Fruit fly (Drosophila melanogaster): ENCODE results near the gene CG12730.

dm6 chrX:5552805-5553204 is 36.4 kb downstream of the CG12730 start:
- TF ChIP-seq CG32532 (GFP tag; IDR thresholded peaks at IDR 0.05) (no peak), HmgD (GFP tag; optimal IDR thresholded peaks at IDR 0.05) (no peak), CG8924 (tag; optimal IDR thresholded peaks at IDR 0.05) (no peak), toy (GFP tag; IDR thresholded peaks at IDR 0.05) (no peak), org-1 (GFP tag; optimal IDR thresholded peaks at IDR 0.05) (no peak), CG17385 (GFP tag; optimal IDR thresholded peaks at IDR 0.05) (no peak)
